Fruit fly (Drosophila melanogaster) whole organism, embryonic: ENCODE data around the gene barr.

Experiments
- ATbp ChIP-seq: fragments of 200-800 bp; sonication (Bioruptor generic); optimal IDR thresholded peaks from 2 replicates; lab custom pipeline; 2017; ENCODE audit warnings: missing biosample characterization, mild to moderate bottlenecking, missing genetic modification characterization, missing genetic modification reagents
- CG11093 ChIP-seq: fragments of 200-800 bp; sonication (Bioruptor generic); IDR thresholded peaks from 3 replicates; pipeline ENCODE4 v1.3.6; 2022; ENCODE audit warnings: missing biosample characterization, missing genetic modification characterization
- CG11247 ChIP-seq: fragments of 200-800 bp; sonication (Bioruptor generic); IDR thresholded peaks from 2 replicates; pipeline ENCODE4 v1.3.6; 2022; ENCODE audit warnings: missing biosample characterization, missing genetic modification characterization
- CG11723 ChIP-seq: fragments of 200-800 bp; sonication (Bioruptor generic); optimal IDR thresholded peaks from 2 replicates; lab custom pipeline; 2017; ENCODE audit warnings: missing biosample characterization, mild to moderate bottlenecking, missing genetic modification characterization
- CG12744 ChIP-seq: fragments of 200-800 bp; sonication (Bioruptor generic); optimal IDR thresholded peaks from 2 replicates; lab custom pipeline; 2016; ENCODE audit warnings: missing biosample characterization, missing genetic modification characterization
- CG16813 ChIP-seq: fragments of 200-800 bp; sonication (Bioruptor generic); IDR thresholded peaks from 3 replicates; pipeline ENCODE4 v1.3.6; 2022; ENCODE audit warnings: missing biosample characterization, missing genetic modification characterization; ENCODE audit not compliant: partially characterized antibody
- CG17359 ChIP-seq: fragments of 200-800 bp; sonication (Bioruptor generic); optimal IDR thresholded peaks from 3 replicates; lab custom pipeline; 2018; ENCODE audit warnings: missing biosample characterization, mild to moderate bottlenecking, missing genetic modification characterization, moderate library complexity
- CG17385 ChIP-seq: fragments of 200-800 bp; sonication (Bioruptor generic); optimal IDR thresholded peaks from 3 replicates; lab custom pipeline; 2018; ENCODE audit warnings: missing biosample characterization, mild to moderate bottlenecking, missing genetic modification characterization
- CG18599 ChIP-seq: fragments of 200-800 bp; sonication (Bioruptor generic); optimal IDR thresholded peaks from 3 replicates; lab custom pipeline; 2017; ENCODE audit warnings: missing biosample characterization, missing genetic modification characterization, mild to moderate bottlenecking, moderate library complexity, missing genetic modification reagents
- CG2875 ChIP-seq: fragments of 200-800 bp; sonication (Bioruptor generic); optimal IDR thresholded peaks from 2 replicates; lab custom pipeline; 2017; ENCODE audit warnings: missing biosample characterization, mild to moderate bottlenecking, missing genetic modification characterization, missing genetic modification reagents
- CG2889 ChIP-seq: fragments of 200-800 bp; sonication (Bioruptor generic); IDR thresholded peaks from 3 replicates; pipeline ENCODE4 v1.3.6; 2022; ENCODE audit warnings: missing biosample characterization, missing genetic modification characterization
- CG31441 ChIP-seq: fragments of 200-800 bp; sonication (Bioruptor generic); IDR thresholded peaks from 2 replicates; pipeline ENCODE4 v1.3.6; 2022; ENCODE audit warnings: missing biosample characterization, missing genetic modification characterization
- CG34224 ChIP-seq: fragments of 200-800 bp; sonication (Bioruptor generic); IDR thresholded peaks from 3 replicates; pipeline ENCODE4 v1.3.6; 2022; ENCODE audit warnings: missing biosample characterization, missing genetic modification characterization; ENCODE audit not compliant: partially characterized antibody
- CG4707 ChIP-seq: fragments of 200-800 bp; sonication (Bioruptor generic); optimal IDR thresholded peaks from 2 replicates; lab custom pipeline; 2018; ENCODE audit warnings: missing biosample characterization, mild to moderate bottlenecking, missing genetic modification characterization, moderate library complexity
- CG6791 ChIP-seq: fragments of 200-800 bp; sonication (Bioruptor generic); IDR thresholded peaks from 3 replicates; pipeline ENCODE4 v1.3.6; 2022; ENCODE audit warnings: missing biosample characterization, missing genetic modification characterization; ENCODE audit not compliant: partially characterized antibody
- CG6854 ChIP-seq: fragments of 200-800 bp; sonication (Bioruptor generic); optimal IDR thresholded peaks from 3 replicates; lab custom pipeline; 2017; ENCODE audit warnings: missing biosample characterization, mild to moderate bottlenecking, missing genetic modification characterization
- CG8290 ChIP-seq, 3 experiments: fragments of 200-800 bp; sonication (Bioruptor generic); optimal IDR thresholded peaks; 2 replicates each; lab custom pipeline; 2016 to 2019; ENCODE audit warnings: missing biosample characterization in 3 of 3, missing genetic modification characterization in 3 of 3, mild to moderate bottlenecking in 2 of 3, moderate library complexity in 1 of 3
- CrebB ChIP-seq: fragments of 200-800 bp; sonication (Bioruptor generic); optimal IDR thresholded peaks from 3 replicates; lab custom pipeline; 2018; ENCODE audit warnings: missing biosample characterization, mild to moderate bottlenecking, missing genetic modification characterization
- D ChIP-seq, 2 experiments: fragments of 200-800 bp in 1 of 2; fragments of >200 bp in 1 of 2; sonication (Bioruptor generic) in 1 of 2; optimal IDR thresholded peaks; 2 replicates in 1 of 2; 3 replicates in 1 of 2; lab custom pipeline; 2017; ENCODE audit warnings: mild to moderate bottlenecking in 1 of 2, missing biosample characterization in 1 of 2, missing genetic modification characterization in 1 of 2, missing genetic modification reagents in 1 of 2
- Dll ChIP-seq: fragments of 200-800 bp; sonication (Bioruptor generic); IDR thresholded peaks from 4 replicates; pipeline ENCODE4 v1.3.6; 2022; ENCODE audit warnings: missing biosample characterization, missing genetic modification characterization; ENCODE audit not compliant: partially characterized antibody
- Fer2 ChIP-seq: fragments of 200-800 bp; sonication (Bioruptor generic); optimal IDR thresholded peaks from 2 replicates; lab custom pipeline; 2018; ENCODE audit warnings: missing biosample characterization, mild to moderate bottlenecking, missing genetic modification characterization, moderate library complexity
- Gug ChIP-seq: fragments of 200-800 bp; sonication (Bioruptor generic); IDR thresholded peaks from 4 replicates; pipeline ENCODE4 v1.3.6; 2022; ENCODE audit warnings: missing biosample characterization, missing genetic modification characterization
- HLH54F ChIP-seq: fragments of 200-800 bp; sonication (Bioruptor generic); optimal IDR thresholded peaks from 3 replicates; lab custom pipeline; 2016; ENCODE audit warnings: missing biosample characterization, missing genetic modification characterization
- Hmx ChIP-seq: fragments of 200-800 bp; sonication (Bioruptor generic); optimal IDR thresholded peaks from 2 replicates; lab custom pipeline; 2016; ENCODE audit warnings: missing biosample characterization, missing genetic modification characterization
- Hr39 ChIP-seq: fragments of >200 bp; optimal IDR thresholded peaks from 2 replicates; lab custom pipeline; 2017
- Hr78 ChIP-seq, 2 experiments: fragments of 200-800 bp in 1 of 2; fragments of >200 bp in 1 of 2; sonication (Bioruptor generic) in 1 of 2; optimal IDR thresholded peaks; 2 replicates each; lab custom pipeline; 2017 to 2019; ENCODE audit warnings: missing biosample characterization in 2 of 2, missing genetic modification characterization in 2 of 2, mild to moderate bottlenecking in 1 of 2, moderate library complexity in 1 of 2
- Mrtf ChIP-seq: fragments of 200-800 bp; sonication (Bioruptor generic); IDR thresholded peaks from 3 replicates; pipeline ENCODE4 v1.3.6; 2022; ENCODE audit warnings: missing biosample characterization, missing genetic modification characterization
- Nf-YC ChIP-seq: fragments of 200-800 bp; optimal IDR thresholded peaks from 3 replicates; lab custom pipeline; 2019; ENCODE audit warnings: missing biosample characterization, mild to moderate bottlenecking, missing genetic modification characterization, moderate library complexity
- bbx ChIP-seq: fragments of 200-800 bp; sonication (Bioruptor generic); IDR thresholded peaks from 2 replicates; pipeline ENCODE4 v1.3.6; 2022; ENCODE audit warnings: missing biosample characterization, missing genetic modification characterization; ENCODE audit not compliant: partially characterized antibody
- chinmo ChIP-seq: fragments of 200-800 bp; sonication (Bioruptor generic); IDR thresholded peaks from 4 replicates; pipeline ENCODE4 v1.3.6; 2022; ENCODE audit warnings: missing biosample characterization, missing genetic modification characterization; ENCODE audit not compliant: partially characterized antibody
- chm ChIP-seq: fragments of 200-800 bp; sonication (Bioruptor generic); IDR thresholded peaks from 2 replicates; pipeline ENCODE4 v1.3.6; 2022; ENCODE audit warnings: missing biosample characterization, missing genetic modification characterization
- ewg ChIP-seq: fragments of 200-800 bp; sonication (Bioruptor generic); optimal IDR thresholded peaks from 3 replicates; lab custom pipeline; 2017; ENCODE audit warnings: mild to moderate bottlenecking, missing biosample characterization, missing genetic modification reagents, missing genetic modification characterization
- gfzf ChIP-seq: fragments of 200-800 bp; sonication (Bioruptor generic); optimal IDR thresholded peaks from 2 replicates; lab custom pipeline; 2016; ENCODE audit warnings: missing biosample characterization, mild to moderate bottlenecking, missing genetic modification characterization, moderate library complexity
- kay ChIP-seq: fragments of 200-800 bp; sonication (Bioruptor generic); optimal IDR thresholded peaks from 2 replicates; lab custom pipeline; 2016; ENCODE audit warnings: missing biosample characterization, missing genetic modification characterization
- lov ChIP-seq, 2 experiments: fragments of 200-800 bp in 1 of 2; fragments of >200 bp in 1 of 2; sonication (Bioruptor generic) in 1 of 2; IDR thresholded peaks in 1 of 2; optimal IDR thresholded peaks in 1 of 2; 2 replicates in 1 of 2; 3 replicates in 1 of 2; pipeline versions ENCODE4 v1.3.6 to Lab custom; 2017 to 2022; ENCODE audit warnings: missing biosample characterization in 1 of 2, missing genetic modification characterization in 1 of 2
- pros ChIP-seq: fragments of 200-800 bp; sonication (Bioruptor generic); optimal IDR thresholded peaks from 3 replicates; lab custom pipeline; 2019; ENCODE audit warnings: missing biosample characterization, mild to moderate bottlenecking, missing genetic modification characterization, moderate library complexity
- ranshi ChIP-seq: fragments of 200-800 bp; sonication (Bioruptor generic); IDR thresholded peaks from 2 replicates; pipeline ENCODE4 v1.3.6; 2022; ENCODE audit warnings: missing biosample characterization, missing genetic modification characterization
- salm ChIP-seq: fragments of 200-800 bp; sonication (Bioruptor generic); optimal IDR thresholded peaks from 2 replicates; lab custom pipeline; 2018; ENCODE audit warnings: missing biosample characterization, mild to moderate bottlenecking, missing genetic modification characterization
- sd ChIP-seq: fragments of 200-800 bp; sonication (Bioruptor generic); optimal IDR thresholded peaks from 3 replicates; lab custom pipeline; 2018; ENCODE audit warnings: missing biosample characterization, mild to moderate bottlenecking, missing genetic modification characterization, moderate library complexity

barr gene

DNA sequence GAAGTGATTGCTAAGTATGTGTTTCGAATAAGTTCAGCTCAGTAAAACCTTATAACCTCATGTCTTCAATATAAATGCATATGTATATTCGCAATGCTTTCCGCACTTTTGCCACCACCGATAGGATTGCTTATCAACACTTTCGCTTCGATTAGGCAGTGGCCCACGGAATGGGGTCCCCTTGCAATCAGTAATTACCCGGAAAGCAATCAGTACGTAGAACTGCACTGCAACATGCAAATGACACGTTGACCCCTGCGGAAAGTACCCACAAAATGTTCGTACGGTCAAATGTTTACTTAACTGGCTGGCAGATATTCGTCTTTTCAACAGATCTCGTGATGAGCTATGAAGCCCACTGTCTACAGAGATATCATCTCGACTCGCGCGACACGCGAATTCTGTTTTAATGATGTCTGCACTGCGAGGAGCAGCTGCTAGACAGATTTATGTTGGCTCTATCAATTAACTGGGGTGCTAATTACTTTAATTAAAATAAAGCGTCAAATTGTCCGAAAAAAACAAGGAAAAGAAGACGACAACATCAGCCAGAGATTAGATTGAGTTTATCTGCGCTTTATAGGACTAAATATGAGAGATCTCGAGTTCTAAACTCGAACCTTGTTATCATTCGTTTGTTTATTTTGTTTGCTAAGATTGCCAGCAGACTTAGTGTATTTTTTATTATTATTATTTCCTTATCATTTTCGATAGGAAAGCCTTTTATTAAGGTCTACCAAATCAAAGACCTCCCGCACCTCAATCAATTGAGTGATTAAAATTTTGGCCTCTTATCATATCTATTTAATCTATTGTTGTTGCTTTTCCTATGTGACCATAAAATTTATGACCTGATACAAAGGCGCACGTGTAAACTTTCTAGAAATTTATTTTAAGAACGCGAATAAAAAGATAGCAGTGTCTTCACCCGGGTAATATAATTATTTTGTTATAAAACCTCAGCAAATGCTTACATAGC is 16.5 kb upstream of the barr start (continued):
- TF ChIP-seq lov (optimal IDR thresholded peaks at IDR 0.05; lab: Kevin White, UChicago): no peak
- TF ChIP-seq lov (GFP tag; IDR thresholded peaks at IDR 0.05; lab: Robert Waterston, UW): no peak
- TF ChIP-seq gfzf: no peak
- no peak for TF ChIP-seq CG6854
- TF ChIP-seq Mrtf (GFP tag; lab: Robert Waterston, UW): no peak
- TF ChIP-seq Hr78 (GFP tag; optimal IDR thresholded peaks at IDR 0.05; lab: Kevin White, UChicago): peak in 1 of 2 experiments; percentile 26
- no peak for TF ChIP-seq chinmo (GFP tag; lab: Robert Waterston, UW)
- no peak for TF ChIP-seq CG16813 (GFP tag; lab: Robert Waterston, UW)
- no peak for TF ChIP-seq kay (GFP tag; lab: Kevin White, UChicago)
- TF ChIP-seq CrebB (tag; lab: Kevin White, UChicago): no peak
- no peak for TF ChIP-seq CG4707 (GFP tag; lab: Kevin White, UChicago)
- TF ChIP-seq Nf-YC (tag; lab: Kevin White, UChicago): peak; percentile 9
- TF ChIP-seq ATbp: peak; percentile 4
- no peak for TF ChIP-seq CG2875 (GFP tag; lab: Kevin White, UChicago)
- TF ChIP-seq CG8290 (GFP tag; optimal IDR thresholded peaks at IDR 0.05; lab: Kevin White, UChicago): no peak
- no peak for TF ChIP-seq CG8290 (tag; optimal IDR thresholded peaks at IDR 0.05; lab: Kevin White, UChicago)
- TF ChIP-seq CG18599 (GFP tag; lab: Kevin White, UChicago): no peak
- no peak for TF ChIP-seq CG17359 (tag; lab: Kevin White, UChicago)
- TF ChIP-seq CG11723: no peak
- peak; percentile 16 for TF ChIP-seq salm (tag; lab: Kevin White, UChicago)
- TF ChIP-seq D (optimal IDR thresholded peaks at IDR 0.05; lab: Kevin White, UChicago): no peak
- no peak for TF ChIP-seq D (GFP tag; optimal IDR thresholded peaks at IDR 0.05; lab: Kevin White, UChicago)
- no peak for TF ChIP-seq CG2889
- no peak for TF ChIP-seq Hr39 (lab: Kevin White, UChicago)
- no peak for TF ChIP-seq chm (GFP tag; lab: Robert Waterston, UW)
- no peak for TF ChIP-seq ewg
- TF ChIP-seq CG11247: no peak
- no peak for TF ChIP-seq Fer2 (tag; lab: Kevin White, UChicago)
- TF ChIP-seq sd (tag; lab: Kevin White, UChicago): peak; percentile 78
- no peak for TF ChIP-seq bbx
- TF ChIP-seq Gug: no peak
- TF ChIP-seq pros: peak; percentile 23
- no peak for TF ChIP-seq Hmx (GFP tag; lab: Kevin White, UChicago)
- TF ChIP-seq HLH54F (GFP tag; lab: Kevin White, UChicago): no peak
- TF ChIP-seq CG11093: no peak
- TF ChIP-seq CG6791: no peak
- no peak for TF ChIP-seq CG34224 (GFP tag; lab: Robert Waterston, UW)
- no peak for TF ChIP-seq Dll (GFP tag; lab: Robert Waterston, UW)
- no peak for TF ChIP-seq ranshi (GFP tag; lab: Robert Waterston, UW)
- TF ChIP-seq CG17385 (GFP tag; lab: Kevin White, UChicago): no peak
- TF ChIP-seq CG12744 (GFP tag; lab: Kevin White, UChicago): no peak
- TF ChIP-seq CG31441: 0 out of 2 replicates have a peak, but pooled peaks have one; percentile 18
- TF ChIP-seq, all 482 proteins: peak for 38
